Fruit fly (Drosophila melanogaster) whole organism, wandering third instar larva: ENCODE data around the gene CG15549.

Experiments used
- Dfd ChIP-seq: fragments of >200 bp; optimal IDR thresholded peaks from 2 replicates; lab custom pipeline; 2017; ENCODE audit warnings: missing biosample characterization, missing genetic modification characterization
- Hnf4 ChIP-seq: fragments of 200-800 bp; sonication (Bioruptor generic); optimal IDR thresholded peaks from 2 replicates; lab custom pipeline; 2016; ENCODE audit warnings: missing biosample characterization, mild to moderate bottlenecking, missing genetic modification characterization
- Hr83 ChIP-seq: fragments of 200-300 bp; sonication (Bioruptor generic); optimal IDR thresholded peaks from 2 replicates; lab custom pipeline; 2016; ENCODE audit warnings: missing biosample characterization, mild to moderate bottlenecking, missing genetic modification characterization, moderate library complexity; ENCODE audit not compliant: poor library complexity, severe bottlenecking
- Jra ChIP-seq: sonication (Bioruptor generic); optimal IDR thresholded peaks from 2 replicates; lab custom pipeline; 2016; ENCODE audit warnings: missing biosample characterization, missing genetic modification characterization
- OdsH ChIP-seq: fragments of 200-800 bp; sonication (Bioruptor generic); optimal IDR thresholded peaks from 2 replicates; lab custom pipeline; 2016; ENCODE audit warnings: missing biosample characterization, mild to moderate bottlenecking, missing genetic modification characterization
- Vsx2 ChIP-seq: fragments of 200-300, 225-300 bp; sonication (Bioruptor generic); optimal IDR thresholded peaks from 2 replicates; lab custom pipeline; 2018; ENCODE audit warnings: missing biosample characterization, missing genetic modification characterization; ENCODE audit not compliant: partially characterized antibody
- brk ChIP-seq: fragments of 200-800 bp; sonication (Bioruptor generic); optimal IDR thresholded peaks from 2 replicates; lab custom pipeline; 2016; ENCODE audit warnings: missing biosample characterization, mild to moderate bottlenecking, missing genetic modification characterization
- ey ChIP-seq: fragments of 200-800 bp; sonication (Bioruptor generic); optimal IDR thresholded peaks from 2 replicates; lab custom pipeline; 2016; ENCODE audit warnings: missing biosample characterization, missing genetic modification characterization
- foxo ChIP-seq, 2 experiments: fragments of 200-800 bp; sonication (Bioruptor generic); optimal IDR thresholded peaks; 2 replicates in 1 of 2; 3 replicates in 1 of 2; lab custom pipeline; 2016 to 2017; ENCODE audit warnings: missing biosample characterization in 2 of 2, missing genetic modification characterization in 2 of 2
- fru ChIP-seq: fragments of 200-800 bp; sonication (Bioruptor generic); optimal IDR thresholded peaks from 3 replicates; lab custom pipeline; 2016; ENCODE audit warnings: missing biosample characterization, mild to moderate bottlenecking, missing genetic modification characterization
- jim ChIP-seq: fragments of 175-275, 200-325 bp; sonication (Bioruptor generic); optimal IDR thresholded peaks from 2 replicates; lab custom pipeline; 2016; ENCODE audit warnings: missing biosample characterization, mild to moderate bottlenecking, missing genetic modification characterization
- lola ChIP-seq: fragments of >200 bp; optimal IDR thresholded peaks from 2 replicates; lab custom pipeline; 2017; ENCODE audit warnings: missing biosample characterization, missing genetic modification characterization
- pan ChIP-seq: fragments of >200 bp; optimal IDR thresholded peaks from 2 replicates; lab custom pipeline; 2017
- woc ChIP-seq: sonication (Bioruptor generic); optimal IDR thresholded peaks from 2 replicates; lab custom pipeline; 2016; ENCODE audit warnings: missing biosample characterization, mild to moderate bottlenecking, missing genetic modification characterization

Gene CG15549

dm6 chr3R:30887302-30887701, 49.0 kb downstream of the CG15549 start:
- TF ChIP-seq ey (GFP tag; lab: Kevin White, UChicago): no peak

DNA sequence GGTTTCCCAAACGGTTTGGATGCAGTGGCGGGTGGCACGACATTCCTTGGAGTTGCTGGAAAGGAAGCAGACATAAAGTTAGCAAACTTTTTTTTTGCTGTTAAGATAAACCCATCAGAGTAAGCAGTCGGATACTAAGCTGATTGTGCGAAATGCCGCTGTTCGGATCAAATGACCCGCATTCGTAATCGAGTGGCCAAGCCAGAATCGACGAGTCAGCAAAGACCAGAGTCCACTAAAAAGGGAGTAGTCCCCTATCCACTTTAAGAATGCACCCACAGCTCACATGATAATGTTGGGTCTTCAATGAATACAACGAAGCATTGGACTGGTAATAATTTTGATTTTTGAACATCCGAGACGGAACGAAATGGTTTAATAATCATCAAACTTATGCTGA, 49.5 kb downstream of the CG15549 start:
- no peak for TF ChIP-seq brk (GFP tag; lab: Kevin White, UChicago)
- no peak for TF ChIP-seq fru (GFP tag; lab: Kevin White, UChicago)
- TF ChIP-seq Hnf4 (GFP tag; lab: Kevin White, UChicago): no peak
- no peak for TF ChIP-seq Jra
- no peak for TF ChIP-seq Dfd (GFP tag; lab: Kevin White, UChicago)
- TF ChIP-seq pan (lab: Kevin White, UChicago): no peak
- TF ChIP-seq foxo (GFP tag; optimal IDR thresholded peaks at IDR 0.05; lab: Kevin White, UChicago): no peak
- no peak for TF ChIP-seq jim (GFP tag; lab: Kevin White, UChicago)
- TF ChIP-seq OdsH (GFP tag; lab: Kevin White, UChicago): no peak
- no peak for TF ChIP-seq woc (GFP tag; lab: Kevin White, UChicago)
- no peak for TF ChIP-seq Vsx2
- no peak for TF ChIP-seq lola (GFP tag; lab: Kevin White, UChicago)
- no peak for TF ChIP-seq Hr83 (GFP tag; lab: Kevin White, UChicago)
